Worm (Caenorhabditis elegans) whole organism, L1 larva: Measurements from ENCODE around the gene lin-3.

Source experiments
- C04F5.9 ChIP-seq: sonication (generic microtip); optimal IDR thresholded peaks from 2 replicates; lab custom pipeline; 2016; ENCODE audit warnings: missing genetic modification characterization, missing compliant biosample characterization
- C16A3.4 ChIP-seq: fragments of 150-350 bp; optimal IDR thresholded peaks from 2 replicates; lab custom pipeline; 2014; ENCODE audit warnings: missing biosample characterization, missing genetic modification characterization
- C34B4.2 ChIP-seq: sonication (generic microtip); optimal IDR thresholded peaks from 2 replicates; lab custom pipeline; 2017; ENCODE audit warnings: mild to moderate bottlenecking, missing genetic modification characterization, missing compliant biosample characterization
- F16B12.6 ChIP-seq: fragments of 150-350 bp; optimal IDR thresholded peaks from 2 replicates; lab custom pipeline; 2014; ENCODE audit warnings: missing biosample characterization, missing genetic modification characterization
- Y116A8C.19 ChIP-seq: sonication (generic microtip); optimal IDR thresholded peaks from 2 replicates; lab custom pipeline; 2016; ENCODE audit warnings: missing compliant biosample characterization, missing genetic modification characterization, borderline replicate concordance
- aly-2 ChIP-seq: fragments of 150-350 bp; optimal IDR thresholded peaks from 2 replicates; lab custom pipeline; 2014; ENCODE audit warnings: missing biosample characterization, missing genetic modification characterization
- ama-1 ChIP-seq: fragments of 150-350 bp; optimal IDR thresholded peaks from 2 replicates; lab custom pipeline; 2014
- blmp-1 ChIP-seq: fragments of 150-350 bp; optimal IDR thresholded peaks from 2 replicates; lab custom pipeline; 2014; ENCODE audit warnings: missing biosample characterization, missing genetic modification characterization
- ceh-63 ChIP-seq: fragments of 200-800 bp; sonication (Bioruptor generic); optimal IDR thresholded peaks from 2 replicates; lab custom pipeline; 2018; ENCODE audit warnings: mild to moderate bottlenecking, missing genetic modification characterization, missing compliant biosample characterization
- ceh-82 ChIP-seq, 3 experiments: fragments of 150-350 bp in 1 of 3; sonication (generic microtip) in 2 of 3; optimal IDR thresholded peaks; 2 replicates each; lab custom pipeline; 2014 to 2017; ENCODE audit warnings: missing biosample characterization in 3 of 3, missing genetic modification characterization in 3 of 3
- ceh-90 ChIP-seq: sonication (generic microtip); optimal IDR thresholded peaks from 2 replicates; lab custom pipeline; 2016; ENCODE audit warnings: missing genetic modification characterization, missing compliant biosample characterization
- ces-1 ChIP-seq: fragments of 150-350 bp; optimal IDR thresholded peaks from 2 replicates; lab custom pipeline; 2014; ENCODE audit warnings: missing biosample characterization, missing genetic modification reagents, missing genetic modification characterization
- dpl-1 ChIP-seq, 3 experiments: fragments of 150-350 bp in 2 of 3; sonication (generic microtip) in 1 of 3; optimal IDR thresholded peaks; 2 replicates each; lab custom pipeline; 2014 to 2017; ENCODE audit warnings: missing biosample characterization in 3 of 3, missing genetic modification characterization in 3 of 3, missing genetic modification reagents in 3 of 3
- dsc-1 ChIP-seq: sonication (generic microtip); optimal IDR thresholded peaks from 2 replicates; lab custom pipeline; 2016; ENCODE audit warnings: mild to moderate bottlenecking, missing genetic modification characterization, missing compliant biosample characterization
- efl-1 ChIP-seq, 4 experiments: fragments of 150-350 bp; optimal IDR thresholded peaks in 3 of 4; peaks in 1 of 4; 1 replicate in 1 of 4; 2 replicates in 3 of 4; lab custom pipeline; 2014; ENCODE audit warnings: missing biosample characterization in 2 of 4, missing genetic modification characterization in 2 of 4, missing genetic modification reagents in 2 of 4
- egl-27 ChIP-seq, 2 experiments: fragments of 150-350 bp in 1 of 2; sonication (generic microtip); optimal IDR thresholded peaks; 3 replicates each; lab custom pipeline; 2017 to 2018; ENCODE audit warnings: missing biosample characterization in 2 of 2, missing genetic modification characterization in 2 of 2, missing genetic modification reagents in 2 of 2
- elt-3 ChIP-seq, 6 experiments: fragments of 150-350 bp in 1 of 6; sonication (generic microtip); optimal IDR thresholded peaks; 2 replicates each; lab custom pipeline; 2017 to 2018; ENCODE audit warnings: missing biosample characterization in 6 of 6, missing genetic modification characterization in 6 of 6, inconsistent platforms in 1 of 6
- fkh-4 ChIP-seq: sonication (generic microtip); optimal IDR thresholded peaks from 2 replicates; lab custom pipeline; 2016; ENCODE audit warnings: missing compliant biosample characterization, missing genetic modification characterization, borderline replicate concordance
- fos-1 ChIP-seq: fragments of 150-350 bp; optimal IDR thresholded peaks from 2 replicates; lab custom pipeline; 2014; ENCODE audit warnings: missing biosample characterization, missing genetic modification characterization
- grh-1 ChIP-seq: fragments of 200-800 bp; sonication (Bioruptor generic); IDR thresholded peaks from 2 replicates; pipeline ENCODE4 v1.3.6; 2022; ENCODE audit warnings: missing genetic modification reagents, missing genetic modification characterization, missing compliant biosample characterization
- irx-1 ChIP-seq: sonication (generic microtip); optimal IDR thresholded peaks from 2 replicates; lab custom pipeline; 2016; ENCODE audit warnings: missing genetic modification characterization, missing compliant biosample characterization
- jun-1 ChIP-seq: fragments of 150-350 bp; optimal IDR thresholded peaks from 2 replicates; lab custom pipeline; 2014; ENCODE audit warnings: missing biosample characterization, missing genetic modification reagents, missing genetic modification characterization
- lin-13 ChIP-seq: fragments of 150-350 bp; optimal IDR thresholded peaks from 2 replicates; lab custom pipeline; 2014; ENCODE audit warnings: missing biosample characterization, missing genetic modification reagents, missing genetic modification characterization
- lin-14 ChIP-seq: fragments of 200-800 bp; sonication (Bioruptor generic); optimal IDR thresholded peaks from 2 replicates; lab custom pipeline; 2018; ENCODE audit warnings: mild to moderate bottlenecking, missing genetic modification characterization, moderate library complexity, missing compliant biosample characterization
- lin-15B ChIP-seq: fragments of 150-350 bp; sonication (generic microtip); optimal IDR thresholded peaks from 3 replicates; lab custom pipeline; 2014; ENCODE audit warnings: missing biosample characterization, missing genetic modification characterization
- lin-35 ChIP-seq, 2 experiments: fragments of 150-350 bp; optimal IDR thresholded peaks; 2 replicates each; lab custom pipeline; 2014; ENCODE audit warnings: missing biosample characterization in 2 of 2, missing genetic modification characterization in 2 of 2, missing genetic modification reagents in 2 of 2
- lin-39 ChIP-seq: fragments of 150-350 bp; optimal IDR thresholded peaks from 2 replicates; lab custom pipeline; 2014; ENCODE audit warnings: missing biosample characterization, missing genetic modification reagents, missing genetic modification characterization
- lir-3 ChIP-seq: sonication (generic microtip); optimal IDR thresholded peaks from 2 replicates; lab custom pipeline; 2016; ENCODE audit warnings: mild to moderate bottlenecking, missing genetic modification characterization, moderate library complexity, missing compliant biosample characterization; ENCODE audit not compliant: poor library complexity
- lsy-2 ChIP-seq, 2 experiments: fragments of 150-350 bp; optimal IDR thresholded peaks; 2 replicates each; lab custom pipeline; 2014; ENCODE audit warnings: missing biosample characterization in 2 of 2, missing genetic modification characterization in 2 of 2
- mab-9 ChIP-seq: fragments of 200-800 bp; sonication (Bioruptor generic); IDR thresholded peaks from 2 replicates; pipeline ENCODE4 v1.3.6; 2022; ENCODE audit warnings: missing genetic modification reagents, missing genetic modification characterization, missing compliant biosample characterization
- nhr-19 ChIP-seq: fragments of 200-800 bp; sonication (Bioruptor generic); conservative IDR thresholded peaks from 2 replicates; pipeline ENCODE4 v1.3.6; 2022; ENCODE audit warnings: missing genetic modification characterization, missing compliant biosample characterization
- nhr-20 ChIP-seq: sonication (generic microtip); optimal IDR thresholded peaks from 2 replicates; lab custom pipeline; 2016; ENCODE audit warnings: mild to moderate bottlenecking, missing genetic modification characterization, missing compliant biosample characterization
- nhr-237 ChIP-seq: fragments of 150-350 bp; optimal IDR thresholded peaks from 2 replicates; lab custom pipeline; 2014; ENCODE audit warnings: missing biosample characterization, missing genetic modification characterization
- nhr-47 ChIP-seq: sonication (generic microtip); optimal IDR thresholded peaks from 2 replicates; lab custom pipeline; 2016; ENCODE audit warnings: mild to moderate bottlenecking, missing genetic modification characterization, moderate library complexity, missing compliant biosample characterization
- nhr-71 ChIP-seq: sonication (generic microtip); optimal IDR thresholded peaks from 2 replicates; lab custom pipeline; 2016; ENCODE audit warnings: mild to moderate bottlenecking, missing genetic modification characterization, moderate library complexity, missing compliant biosample characterization
- nhr-85 ChIP-seq: sonication (generic microtip); peaks from one replicate; lab custom pipeline; 2016; ENCODE audit warnings: missing genetic modification characterization, inconsistent platforms, missing compliant biosample characterization
- nhr-90 ChIP-seq: sonication (generic microtip); optimal IDR thresholded peaks from 2 replicates; lab custom pipeline; 2016; ENCODE audit warnings: mild to moderate bottlenecking, missing genetic modification characterization, missing compliant biosample characterization; ENCODE audit not compliant: poor library complexity
- pag-3 ChIP-seq: sonication (generic microtip); optimal IDR thresholded peaks from 2 replicates; lab custom pipeline; 2017; ENCODE audit warnings: missing genetic modification characterization, mild to moderate bottlenecking, missing compliant biosample characterization, antibody characterized with exemption, borderline replicate concordance; ENCODE audit not compliant: insufficient read depth
- rnt-1 ChIP-seq: sonication (generic microtip); optimal IDR thresholded peaks from 2 replicates; lab custom pipeline; 2016; ENCODE audit warnings: mild to moderate bottlenecking, missing genetic modification characterization, moderate library complexity, missing compliant biosample characterization
- skn-1 ChIP-seq: fragments of 150-350 bp; optimal IDR thresholded peaks from 2 replicates; lab custom pipeline; 2014; ENCODE audit warnings: missing biosample characterization, missing genetic modification characterization
- snpc-4 ChIP-seq: fragments of 150-350 bp; optimal IDR thresholded peaks from 2 replicates; lab custom pipeline; 2014; ENCODE audit warnings: missing biosample characterization, missing genetic modification characterization
- snu-23 ChIP-seq: sonication (generic microtip); optimal IDR thresholded peaks from 2 replicates; lab custom pipeline; 2016; ENCODE audit warnings: missing genetic modification characterization, missing compliant biosample characterization
- sox-4 ChIP-seq: sonication (generic microtip); optimal IDR thresholded peaks from 2 replicates; lab custom pipeline; 2016; ENCODE audit warnings: missing genetic modification characterization, missing compliant biosample characterization
- sptf-1 ChIP-seq: fragments of 150-350 bp; optimal IDR thresholded peaks from 2 replicates; lab custom pipeline; 2014; ENCODE audit warnings: missing biosample characterization, missing genetic modification characterization
- swsn-7 ChIP-seq: sonication (generic microtip); optimal IDR thresholded peaks from 2 replicates; lab custom pipeline; 2016; ENCODE audit warnings: missing genetic modification characterization, missing compliant biosample characterization
- tbx-2 ChIP-seq: sonication (generic microtip); optimal IDR thresholded peaks from 2 replicates; lab custom pipeline; 2016; ENCODE audit warnings: missing genetic modification characterization, missing compliant biosample characterization
- tlp-1 ChIP-seq: fragments of 150-350 bp; optimal IDR thresholded peaks from 2 replicates; lab custom pipeline; 2014; ENCODE audit warnings: missing biosample characterization, missing genetic modification characterization
- unc-30 ChIP-seq: sonication (generic microtip); optimal IDR thresholded peaks from 2 replicates; lab custom pipeline; 2017; ENCODE audit warnings: missing biosample characterization, missing genetic modification characterization
- unc-86 ChIP-seq: sonication (generic microtip); optimal IDR thresholded peaks from 2 replicates; lab custom pipeline; 2016; ENCODE audit warnings: missing genetic modification characterization, missing compliant biosample characterization
- vab-15 ChIP-seq: sonication (generic microtip); optimal IDR thresholded peaks from 2 replicates; lab custom pipeline; 2017; ENCODE audit warnings: missing genotype, mild to moderate bottlenecking, missing genetic modification characterization, missing compliant biosample characterization
- xbp-1 ChIP-seq: sonication (generic microtip); optimal IDR thresholded peaks from 2 replicates; lab custom pipeline; 2016; ENCODE audit warnings: missing genetic modification characterization, missing compliant biosample characterization
- zag-1 ChIP-seq: fragments of 150-350 bp; optimal IDR thresholded peaks from 2 replicates; lab custom pipeline; 2014; ENCODE audit warnings: missing biosample characterization, missing genetic modification characterization
- zip-4 ChIP-seq: fragments of 200-800 bp; sonication (Bioruptor generic); optimal IDR thresholded peaks from 2 replicates; lab custom pipeline; 2018; ENCODE audit warnings: mild to moderate bottlenecking, missing genetic modification characterization, moderate library complexity, missing compliant biosample characterization
- ztf-4 ChIP-seq: fragments of 150-350 bp; optimal IDR thresholded peaks from 2 replicates; lab custom pipeline; 2014; ENCODE audit warnings: missing biosample characterization, missing genetic modification characterization

lin-3 gene

ce11 chrIV:11008255-11008654, 45.9 kb upstream of the lin-3 start:
- TF ChIP-seq sox-4 = no peak
- TF ChIP-seq unc-30 (tag; lab: Kevin White, UChicago) = no peak
- TF ChIP-seq nhr-19 (GFP tag; lab: Robert Waterston, UW) = no peak
- TF ChIP-seq ces-1 = no peak
- TF ChIP-seq rnt-1 (tag; lab: Kevin White, UChicago) = peak; percentile 19
- peak in 2 of 3 experiments; percentile 13 to 18 for TF ChIP-seq dpl-1 (GFP tag; optimal IDR thresholded peaks at IDR 0.05; lab: Kevin White, UChicago)
- no peak for TF ChIP-seq grh-1 (GFP tag; lab: Robert Waterston, UW)
- no peak for TF ChIP-seq Y116A8C.19
- TF ChIP-seq skn-1 (tag; lab: Kevin White, UChicago) = peak; percentile 41
- TF ChIP-seq swsn-7 (tag; lab: Kevin White, UChicago) = peak; percentile 1
- no peak for TF ChIP-seq ztf-4 (tag; lab: Kevin White, UChicago)
- TF ChIP-seq tlp-1 (tag; lab: Kevin White, UChicago) = no peak
- no peak for TF ChIP-seq ama-1
- TF ChIP-seq lsy-2 (tag; optimal IDR thresholded peaks at IDR 0.05; lab: Kevin White, UChicago) = peak; percentile 5 to 52
- TF ChIP-seq blmp-1 (tag; lab: Kevin White, UChicago) = peak; percentile 96
- TF ChIP-seq ceh-82 (tag; optimal IDR thresholded peaks at IDR 0.05; lab: Kevin White, UChicago) = no peak
- peak; percentile 19 to 22 for TF ChIP-seq efl-1 (optimal IDR thresholded peaks at IDR 0.05; lab: Kevin White, UChicago)
- TF ChIP-seq efl-1 (GFP tag; optimal IDR thresholded peaks at IDR 0.05 in 1 of 2; lab: Kevin White, UChicago) = peak in 1 of 2 experiments; percentile 20
- TF ChIP-seq nhr-85 = peak; percentile 88
- no peak for TF ChIP-seq nhr-90
- TF ChIP-seq snu-23 (GFP tag; lab: Kevin White, UChicago) = peak; percentile 70
- TF ChIP-seq F16B12.6 (tag; lab: Kevin White, UChicago) = no peak
- TF ChIP-seq zag-1 = no peak
- no peak for TF ChIP-seq C16A3.4 (tag; lab: Kevin White, UChicago)
- TF ChIP-seq xbp-1 (tag; lab: Kevin White, UChicago) = peak; percentile 11
- TF ChIP-seq jun-1 = peak; percentile 43
- no peak for TF ChIP-seq lin-13 (GFP tag; lab: Kevin White, UChicago)
- no peak for TF ChIP-seq zip-4 (GFP tag; lab: Kevin White, UChicago)
- peak in 1 of 2 experiments; percentile 33 for TF ChIP-seq lin-35 (GFP tag; optimal IDR thresholded peaks at IDR 0.05; lab: Kevin White, UChicago)
- TF ChIP-seq nhr-71 (tag; lab: Kevin White, UChicago) = peak; percentile 41
- TF ChIP-seq lin-14 = peak; percentile 78
- TF ChIP-seq C04F5.9 (tag; lab: Kevin White, UChicago) = no peak
- TF ChIP-seq tbx-2 (tag; lab: Kevin White, UChicago) = peak; percentile 12
- no peak for TF ChIP-seq lin-39 (tag; lab: Kevin White, UChicago)
- no peak for TF ChIP-seq C34B4.2 (tag; lab: Kevin White, UChicago)
- TF ChIP-seq nhr-20 (tag; lab: Kevin White, UChicago) = peak; percentile 38
- TF ChIP-seq fkh-4 (tag; lab: Kevin White, UChicago) = no peak
- no peak for TF ChIP-seq ceh-63 (GFP tag; lab: Kevin White, UChicago)
- TF ChIP-seq elt-3 (tag; optimal IDR thresholded peaks at IDR 0.05; lab: Kevin White, UChicago) = peak in 1 of 6 experiments; percentile 54
- no peak for TF ChIP-seq irx-1 (tag; lab: Kevin White, UChicago)
- TF ChIP-seq nhr-237 = peak; percentile 37
- TF ChIP-seq mab-9 (GFP tag; lab: Robert Waterston, UW) = no peak
- no peak for TF ChIP-seq egl-27 (tag; optimal IDR thresholded peaks at IDR 0.05; lab: Kevin White, UChicago)
- peak; percentile 76 for TF ChIP-seq fos-1 (tag; lab: Kevin White, UChicago)

- TF ChIP-seq sox-4 (no peak), lin-39 (tag; lab: Kevin White, UChicago) (no peak), tlp-1 (tag; lab: Kevin White, UChicago) (no peak), ceh-90 (no peak), ztf-4 (tag; lab: Kevin White, UChicago) (no peak), nhr-47 (tag; lab: Kevin White, UChicago) (no peak), dsc-1 (tag; lab: Kevin White, UChicago) (no peak), snpc-4 (no peak), lin-13 (GFP tag; lab: Kevin White, UChicago) (no peak), lin-15B (no peak), lir-3 (tag; lab: Kevin White, UChicago) (no peak), pag-3 (tag; lab: Kevin White, UChicago) (no peak), vab-15 (tag; lab: Kevin White, UChicago) (no peak), aly-2 (no peak), sptf-1 (tag; lab: Kevin White, UChicago) (no peak), nhr-237 (no peak), unc-86 (tag; lab: Kevin White, UChicago) (no peak)
Observed at ce11 chrIV:11008996-11009395, 45.1 kb upstream of the lin-3 start, which contains the start of gene F13H10.6. TSS of gene F13H10.6 (plus strand) at chrIV:11009296.
